Fruit fly (Drosophila melanogaster) whole organism, pupa: Measurements from ENCODE around the gene Glut4EF.

ENCODE experiments used
- CG10348 ChIP-seq: fragments of 200-800 bp; sonication (Bioruptor generic); IDR thresholded peaks from 2 replicates; pipeline ENCODE4 v1.3.6; 2022; ENCODE audit warnings: missing biosample characterization, missing genetic modification characterization
- CG12605 ChIP-seq: fragments of 200-800 bp; sonication (Bioruptor generic); IDR thresholded peaks from 2 replicates; pipeline ENCODE4 v1.3.6; 2022; ENCODE audit warnings: missing biosample characterization, missing genetic modification characterization
- CG13204 ChIP-seq: fragments of 200-800 bp; sonication (Bioruptor generic); optimal IDR thresholded peaks from 2 replicates; lab custom pipeline; 2018; ENCODE audit warnings: missing biosample characterization, mild to moderate bottlenecking, missing genetic modification characterization, moderate library complexity
- CG14655 ChIP-seq: fragments of 200-800 bp; sonication (Bioruptor generic); optimal IDR thresholded peaks from 3 replicates; lab custom pipeline; 2017; ENCODE audit warnings: mild to moderate bottlenecking, missing biosample characterization, missing genetic modification reagents, missing genetic modification characterization
- CG15710 ChIP-seq: fragments of 200-800 bp; sonication (Bioruptor generic); optimal IDR thresholded peaks from 2 replicates; lab custom pipeline; 2018; ENCODE audit warnings: missing biosample characterization, mild to moderate bottlenecking, missing genetic modification characterization, moderate library complexity
- CG17806 ChIP-seq: fragments of 200-800 bp; sonication (Bioruptor generic); optimal IDR thresholded peaks from 2 replicates; lab custom pipeline; 2018; ENCODE audit warnings: missing biosample characterization, mild to moderate bottlenecking, missing genetic modification characterization, moderate library complexity
- CG32121 ChIP-seq: fragments of 200-800 bp; sonication (Bioruptor generic); IDR thresholded peaks from 2 replicates; pipeline ENCODE4 v1.3.6; 2022; ENCODE audit warnings: missing biosample characterization, missing genetic modification characterization
- CG34367 ChIP-seq: fragments of 200-800 bp; sonication (Bioruptor generic); optimal IDR thresholded peaks from 2 replicates; lab custom pipeline; 2018; ENCODE audit warnings: missing biosample characterization, mild to moderate bottlenecking, missing genetic modification characterization
- CG4496 ChIP-seq: fragments of 200-800 bp; sonication (Bioruptor generic); IDR thresholded peaks from 3 replicates; pipeline ENCODE4 v1.3.6; 2022; ENCODE audit warnings: missing biosample characterization, missing genetic modification characterization
- CG8159 ChIP-seq: fragments of 200-800 bp; sonication (Bioruptor generic); optimal IDR thresholded peaks from 3 replicates; lab custom pipeline; 2018; ENCODE audit warnings: missing biosample characterization, mild to moderate bottlenecking, missing genetic modification characterization, moderate library complexity
- CG8301 ChIP-seq: fragments of 200-800 bp; sonication (Bioruptor generic); optimal IDR thresholded peaks from 2 replicates; lab custom pipeline; 2018; ENCODE audit warnings: missing biosample characterization, mild to moderate bottlenecking, missing genetic modification characterization
- EcR ChIP-seq: fragments of 200-800 bp; sonication (Bioruptor generic); optimal IDR thresholded peaks from 3 replicates; lab custom pipeline; 2019; ENCODE audit warnings: missing biosample characterization, missing genetic modification characterization, mild to moderate bottlenecking, moderate library complexity, missing genetic modification reagents
- Ets98B ChIP-seq: fragments of 200-800 bp; sonication (Bioruptor generic); IDR thresholded peaks from 2 replicates; pipeline ENCODE4 v1.3.6; 2022; ENCODE audit warnings: missing biosample characterization, missing genetic modification characterization
- Pif1A ChIP-seq: fragments of 200-800 bp; sonication (Bioruptor generic); optimal IDR thresholded peaks from 3 replicates; lab custom pipeline; 2016; ENCODE audit warnings: missing biosample characterization, missing genetic modification characterization
- Pif1B ChIP-seq: fragments of 200-800 bp; sonication (Bioruptor generic); optimal IDR thresholded peaks from 3 replicates; lab custom pipeline; 2016; ENCODE audit warnings: missing biosample characterization, missing genetic modification characterization
- Snoo ChIP-seq: fragments of 200-800 bp; sonication (Bioruptor generic); optimal IDR thresholded peaks from 3 replicates; lab custom pipeline; 2017; ENCODE audit warnings: missing biosample characterization, mild to moderate bottlenecking, missing genetic modification characterization, inconsistent platforms
- fd96Ca ChIP-seq: fragments of 200-800 bp; sonication (Bioruptor generic); IDR thresholded peaks from 3 replicates; pipeline ENCODE4 v1.3.6; 2022; ENCODE audit warnings: missing biosample characterization, missing genetic modification characterization
- gl ChIP-seq: fragments of 200-800 bp; sonication (Bioruptor generic); optimal IDR thresholded peaks from 2 replicates; lab custom pipeline; 2018; ENCODE audit warnings: missing biosample characterization, mild to moderate bottlenecking, missing genetic modification characterization
- rn ChIP-seq: fragments of 200-800 bp; sonication (Bioruptor generic); IDR thresholded peaks from 2 replicates; pipeline ENCODE4 v1.3.6; 2022; ENCODE audit warnings: missing biosample characterization, missing genetic modification characterization

Gene Glut4EF

dm6 chr3R:9882019-9882418 is 7.5 kb downstream of the Glut4EF start:
- TF ChIP-seq CG34367 (tag; lab: Kevin White, UChicago) (no peak), CG8301 (tag; lab: Kevin White, UChicago) (no peak)

dm6 chr3R:9882790-9883189 is 8.3 kb downstream of the Glut4EF start:
- no peak for TF ChIP-seq CG10348

dm6 chr3R:9883248-9883939 is 8.9 kb downstream of the Glut4EF start:
- TF ChIP-seq CG34367 (tag; lab: Kevin White, UChicago) (no peak), fd96Ca (GFP tag; lab: Robert Waterston, UW) (no peak), CG8301 (tag; lab: Kevin White, UChicago) (no peak), EcR (GFP tag; lab: Kevin White, UChicago) (no peak), Ets98B (GFP tag; lab: Robert Waterston, UW) (no peak), gl (tag; lab: Kevin White, UChicago) (no peak), CG4496 (GFP tag; lab: Robert Waterston, UW) (no peak), CG17806 (tag; lab: Kevin White, UChicago) (no peak), Pif1A (GFP tag; lab: Kevin White, UChicago) (no peak), CG8159 (tag; lab: Kevin White, UChicago) (no peak)
- TF ChIP-seq, all 21 proteins: peak for 0

dm6 chr3R:9884461-9885185 is 10.1 kb downstream of the Glut4EF start:
- TF ChIP-seq CG15710 (tag; lab: Kevin White, UChicago) (peak; percentile 16), CG8159 (tag; lab: Kevin White, UChicago) (peak; percentile 50), rn (peak; percentile 46; the same call in 1 of the 2 replicates), CG34367 (tag; lab: Kevin White, UChicago) (peak; percentile 2), EcR (GFP tag; lab: Kevin White, UChicago) (peak; percentile 33), Ets98B (GFP tag; lab: Robert Waterston, UW) (peak; percentile 41; the same call in 1 of the 2 replicates), CG4496 (GFP tag; lab: Robert Waterston, UW) (peak; percentile 42; the same call in 1 of the 3 replicates), CG17806 (tag; lab: Kevin White, UChicago) (peak; percentile 9), Pif1B (GFP tag; lab: Kevin White, UChicago) (no peak), CG14655 (GFP tag; lab: Kevin White, UChicago) (no peak), Snoo (tag; lab: Kevin White, UChicago) (peak; percentile 48), CG8301 (tag; lab: Kevin White, UChicago) (no peak)

DNA sequence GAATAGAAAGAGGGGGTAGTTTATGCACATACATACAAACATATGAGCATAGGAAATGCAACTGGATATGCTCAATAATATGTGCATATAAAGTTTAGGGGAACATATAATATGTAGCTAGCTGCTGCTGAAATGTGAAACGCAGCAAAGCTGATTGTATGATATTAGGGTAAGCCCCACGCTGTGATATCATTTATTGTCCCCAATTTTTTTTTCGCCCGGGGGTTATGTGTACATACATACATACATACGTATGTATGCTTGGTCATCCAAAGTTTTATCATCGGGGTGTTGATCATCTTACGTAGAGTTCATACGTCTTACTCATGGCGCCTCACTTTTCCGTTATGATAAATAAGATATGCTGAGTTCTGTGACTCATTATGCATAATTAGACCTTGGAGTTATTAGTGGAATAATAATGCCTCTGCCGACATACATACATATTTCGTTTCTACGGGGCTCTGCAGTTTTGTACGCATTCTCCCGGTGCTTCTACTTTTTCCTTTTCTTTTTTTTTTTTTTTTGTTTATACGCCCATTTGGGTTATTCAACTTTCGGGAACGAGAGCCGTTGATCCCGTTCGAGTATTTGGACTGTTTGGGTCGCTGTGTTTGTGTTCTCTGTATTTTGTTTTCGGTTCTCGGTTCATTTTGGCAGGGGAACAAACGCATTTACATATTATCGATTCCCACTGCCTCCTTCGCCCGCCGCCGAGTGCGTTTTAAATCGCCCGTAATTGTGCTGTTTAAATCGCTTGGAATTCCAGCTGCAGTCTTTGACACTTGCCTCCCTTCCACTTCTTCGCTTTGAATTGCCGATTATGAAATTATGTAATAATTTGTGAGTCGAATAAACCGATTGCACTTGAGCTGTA is 11.2 kb downstream of the Glut4EF start:
- TF ChIP-seq gl (tag; lab: Kevin White, UChicago) (no peak), CG32121 (GFP tag; lab: Robert Waterston, UW) (no peak), CG4496 (GFP tag; lab: Robert Waterston, UW) (no peak), CG17806 (tag; lab: Kevin White, UChicago) (no peak), Pif1A (GFP tag; lab: Kevin White, UChicago) (no peak), CG8301 (tag; lab: Kevin White, UChicago) (no peak), CG8159 (tag; lab: Kevin White, UChicago) (no peak), Snoo (tag; lab: Kevin White, UChicago) (no peak), fd96Ca (GFP tag; lab: Robert Waterston, UW) (no peak), rn (no peak), CG34367 (tag; lab: Kevin White, UChicago) (no peak), CG13204 (GFP tag; lab: Kevin White, UChicago) (no peak), Pif1B (GFP tag; lab: Kevin White, UChicago) (no peak), CG10348 (no peak), CG12605 (GFP tag; lab: Robert Waterston, UW) (no peak), CG15710 (tag; lab: Kevin White, UChicago) (no peak)

dm6 chr3R:9886341-9886959 is 12.0 kb downstream of the Glut4EF start:
- peak; percentile 70 for TF ChIP-seq EcR (GFP tag; lab: Kevin White, UChicago)
- TF ChIP-seq CG15710 (tag; lab: Kevin White, UChicago): no peak
- no peak for TF ChIP-seq fd96Ca (GFP tag; lab: Robert Waterston, UW)
- peak; percentile 46 for TF ChIP-seq Snoo (tag; lab: Kevin White, UChicago)
- no peak for TF ChIP-seq CG13204 (GFP tag; lab: Kevin White, UChicago)
- TF ChIP-seq, all 21 proteins: peak for 2
